Fruit fly (Drosophila melanogaster) whole organism, embryonic: ENCODE data around the gene RpS25.

Experiments used
- BEAF-32 ChIP-seq: fragments of 200-800 bp; sonication (Bioruptor generic); optimal IDR thresholded peaks from 3 replicates; lab custom pipeline; 2017; ENCODE audit warnings: missing biosample characterization, missing genetic modification characterization, mild to moderate bottlenecking, moderate library complexity, missing genetic modification reagents
- Blimp-1 ChIP-seq: fragments of 200-800 bp; sonication (Bioruptor generic); optimal IDR thresholded peaks from 3 replicates; lab custom pipeline; 2018; ENCODE audit warnings: missing biosample characterization, missing genetic modification characterization, mild to moderate bottlenecking, moderate library complexity, missing genetic modification reagents
- BtbVII ChIP-seq: fragments of 200-800 bp; sonication (Bioruptor generic); optimal IDR thresholded peaks from 3 replicates; lab custom pipeline; 2017; ENCODE audit warnings: missing biosample characterization, mild to moderate bottlenecking, missing genetic modification characterization
- CG11696 ChIP-seq: fragments of 200-800 bp; sonication (Bioruptor generic); IDR thresholded peaks from 2 replicates; pipeline ENCODE4 v1.3.6; 2022; ENCODE audit warnings: missing biosample characterization, missing genetic modification characterization
- CG12391 ChIP-seq: fragments of 200-800 bp; sonication (Bioruptor generic); optimal IDR thresholded peaks from 3 replicates; lab custom pipeline; 2018; ENCODE audit warnings: missing biosample characterization, mild to moderate bottlenecking, missing genetic modification characterization, moderate library complexity
- CG14050 ChIP-seq: fragments of 200-800 bp; sonication (Bioruptor generic); IDR thresholded peaks from 3 replicates; pipeline ENCODE4 v1.3.6; 2022; ENCODE audit warnings: missing biosample characterization, missing genetic modification characterization
- CG16779 ChIP-seq: fragments of 200-800 bp; sonication (Bioruptor generic); IDR thresholded peaks from 2 replicates; pipeline ENCODE4 v1.3.6; 2022; ENCODE audit warnings: missing biosample characterization, missing genetic modification characterization
- CG17829 ChIP-seq: fragments of 200-800 bp; optimal IDR thresholded peaks from 2 replicates; lab custom pipeline; 2019; ENCODE audit warnings: missing biosample characterization, mild to moderate bottlenecking, missing genetic modification characterization, moderate library complexity
- CG18011 ChIP-seq: fragments of 200-800 bp; sonication (Bioruptor generic); optimal IDR thresholded peaks from 2 replicates; lab custom pipeline; 2017; ENCODE audit warnings: missing biosample characterization, missing genetic modification characterization, mild to moderate bottlenecking, moderate library complexity, missing genotype
- CG18476 ChIP-seq: fragments of 200-800 bp; sonication (Bioruptor generic); optimal IDR thresholded peaks from 2 replicates; lab custom pipeline; 2016; ENCODE audit warnings: missing biosample characterization, mild to moderate bottlenecking, missing genetic modification characterization
- CG2202 ChIP-seq: fragments of 200-800 bp; sonication (Bioruptor generic); optimal IDR thresholded peaks from 2 replicates; lab custom pipeline; 2018; ENCODE audit warnings: missing biosample characterization, mild to moderate bottlenecking, missing genetic modification characterization
- CG30431 ChIP-seq: fragments of 200-800 bp; sonication (Bioruptor generic); optimal IDR thresholded peaks from 2 replicates; lab custom pipeline; 2017; ENCODE audit warnings: missing biosample characterization, missing genetic modification characterization
- CG4282 ChIP-seq: fragments of 200-800 bp; sonication (Bioruptor generic); optimal IDR thresholded peaks from 2 replicates; lab custom pipeline; 2016; ENCODE audit warnings: missing biosample characterization, missing genetic modification characterization
- CG6683 ChIP-seq: fragments of 200-800 bp; sonication (Bioruptor generic); optimal IDR thresholded peaks from 2 replicates; lab custom pipeline; 2017; ENCODE audit warnings: missing biosample characterization, mild to moderate bottlenecking, missing genetic modification characterization, missing genetic modification reagents
- CG7372 ChIP-seq: fragments of 200-800 bp; sonication (Bioruptor generic); IDR thresholded peaks from 2 replicates; pipeline ENCODE4 v1.3.6; 2022; ENCODE audit warnings: missing biosample characterization, missing genetic modification characterization
- CG7839 ChIP-seq: fragments of 200-800 bp; sonication (Bioruptor generic); optimal IDR thresholded peaks from 3 replicates; lab custom pipeline; 2018; ENCODE audit warnings: missing biosample characterization, mild to moderate bottlenecking, missing genetic modification characterization, moderate library complexity
- CG8924 ChIP-seq: fragments of 200-800 bp; optimal IDR thresholded peaks from 3 replicates; lab custom pipeline; 2019; ENCODE audit warnings: missing biosample characterization, mild to moderate bottlenecking, missing genetic modification characterization, moderate library complexity
- CkIIα-i1 ChIP-seq: fragments of 200-800 bp; sonication (Bioruptor generic); IDR thresholded peaks from 2 replicates; pipeline ENCODE4 v1.3.6; 2022; ENCODE audit warnings: missing biosample characterization, missing genetic modification characterization
- Dp ChIP-seq: fragments of 200-800 bp; sonication (Bioruptor generic); optimal IDR thresholded peaks from 2 replicates; lab custom pipeline; 2018; ENCODE audit warnings: missing biosample characterization, mild to moderate bottlenecking, missing genetic modification characterization, moderate library complexity
- Hr3 ChIP-seq: fragments of 200-800 bp; sonication (Bioruptor generic); optimal IDR thresholded peaks from 3 replicates; lab custom pipeline; 2016; ENCODE audit warnings: missing biosample characterization, missing genetic modification characterization
- Mad ChIP-seq: fragments of 200-800 bp; sonication (Bioruptor generic); optimal IDR thresholded peaks from 2 replicates; lab custom pipeline; 2016; ENCODE audit warnings: missing biosample characterization, missing genetic modification characterization
- Mes4 ChIP-seq: fragments of 200-800 bp; sonication (Bioruptor generic); optimal IDR thresholded peaks from 2 replicates; lab custom pipeline; 2016; ENCODE audit warnings: missing biosample characterization, missing genetic modification characterization
- NC2α ChIP-seq: fragments of 200-800 bp; sonication (Bioruptor generic); optimal IDR thresholded peaks from 2 replicates; lab custom pipeline; 2016; ENCODE audit warnings: missing biosample characterization, missing genetic modification characterization
- NfI ChIP-seq: fragments of 200-800 bp; sonication (Bioruptor generic); optimal IDR thresholded peaks from 3 replicates; lab custom pipeline; 2018; ENCODE audit warnings: missing biosample characterization, mild to moderate bottlenecking, missing genetic modification characterization, moderate library complexity
- Pdp1 ChIP-seq, 2 experiments: fragments of 200-800 bp; sonication (Bioruptor generic); optimal IDR thresholded peaks; 3 replicates each; lab custom pipeline; 2016; ENCODE audit warnings: missing biosample characterization in 2 of 2, missing genetic modification characterization in 2 of 2, mild to moderate bottlenecking in 1 of 2, moderate library complexity in 1 of 2
- Taf1 ChIP-seq: fragments of 200-800 bp; sonication (Bioruptor generic); IDR thresholded peaks from 2 replicates; pipeline ENCODE4 v1.3.6; 2022; ENCODE audit warnings: missing biosample characterization, missing genetic modification characterization
- bcd ChIP-seq: fragments of 200-800 bp; sonication (Bioruptor generic); optimal IDR thresholded peaks from 2 replicates; lab custom pipeline; 2017; ENCODE audit warnings: missing biosample characterization, mild to moderate bottlenecking, missing genetic modification characterization
- br ChIP-seq: fragments of >200 bp; optimal IDR thresholded peaks from 2 replicates; lab custom pipeline; 2017
- btn ChIP-seq: fragments of 200-800 bp; sonication (Bioruptor generic); optimal IDR thresholded peaks from 2 replicates; lab custom pipeline; 2016; ENCODE audit warnings: missing biosample characterization, missing genetic modification characterization
- chif ChIP-seq, 2 experiments: fragments of 200-800 bp; sonication (Bioruptor generic); optimal IDR thresholded peaks; 3 replicates each; lab custom pipeline; 2016; ENCODE audit warnings: missing biosample characterization in 2 of 2, missing genetic modification characterization in 2 of 2
- chm ChIP-seq: fragments of 200-800 bp; sonication (Bioruptor generic); IDR thresholded peaks from 2 replicates; pipeline ENCODE4 v1.3.6; 2022; ENCODE audit warnings: missing biosample characterization, missing genetic modification characterization
- corto ChIP-seq: fragments of 200-800 bp; sonication (Bioruptor generic); optimal IDR thresholded peaks from 2 replicates; lab custom pipeline; 2016; ENCODE audit warnings: missing biosample characterization, mild to moderate bottlenecking, missing genetic modification characterization, moderate library complexity
- emc ChIP-seq: fragments of 200-800 bp; sonication (Bioruptor generic); optimal IDR thresholded peaks from 2 replicates; lab custom pipeline; 2016; ENCODE audit warnings: missing biosample characterization, missing genetic modification characterization
- fd102C ChIP-seq: fragments of 200-800 bp; sonication (Bioruptor generic); optimal IDR thresholded peaks from 2 replicates; lab custom pipeline; 2018; ENCODE audit warnings: missing biosample characterization, mild to moderate bottlenecking, missing genetic modification characterization, moderate library complexity
- fru ChIP-seq: fragments of >200 bp; optimal IDR thresholded peaks from 2 replicates; lab custom pipeline; 2017
- inv ChIP-seq: fragments of 200-800 bp; sonication (Bioruptor generic); IDR thresholded peaks from 2 replicates; pipeline ENCODE4 v1.3.6; 2022; ENCODE audit warnings: missing biosample characterization, missing genetic modification characterization; ENCODE audit not compliant: partially characterized antibody
- oc ChIP-seq: fragments of 200-800 bp; sonication (Bioruptor generic); optimal IDR thresholded peaks from 2 replicates; lab custom pipeline; 2018; ENCODE audit warnings: missing biosample characterization, mild to moderate bottlenecking, missing genetic modification characterization, moderate library complexity
- pan ChIP-seq, 4 experiments: fragments of >200 bp in 3 of 4; fragments of 200-800 bp in 1 of 4; sonication (Bioruptor generic) in 1 of 4; optimal IDR thresholded peaks in 3 of 4; IDR thresholded peaks in 1 of 4; 2 replicates each; pipeline versions ENCODE4 v1.3.6 to Lab custom; 2017 to 2022; ENCODE audit warnings: missing biosample characterization in 2 of 4, missing genetic modification characterization in 2 of 4, mixed read lengths in 1 of 4
- pb ChIP-seq: fragments of 200-800 bp; sonication (Bioruptor generic); optimal IDR thresholded peaks from 3 replicates; lab custom pipeline; 2016; ENCODE audit warnings: missing biosample characterization, missing genetic modification characterization
- peb ChIP-seq: fragments of 200-800 bp; sonication (Bioruptor generic); IDR thresholded peaks from 2 replicates; pipeline ENCODE4 v1.3.6; 2022; ENCODE audit warnings: missing biosample characterization, missing genetic modification characterization
- pita ChIP-seq: fragments of 200-800 bp; sonication (Bioruptor generic); optimal IDR thresholded peaks from 2 replicates; lab custom pipeline; 2017; ENCODE audit warnings: missing biosample characterization, mild to moderate bottlenecking, missing genetic modification characterization
- slbo ChIP-seq: fragments of 200-800 bp; sonication (Bioruptor generic); IDR thresholded peaks from 2 replicates; pipeline ENCODE4 v1.3.6; 2022; ENCODE audit warnings: missing biosample characterization, missing genetic modification characterization
- sqz ChIP-seq: fragments of 200-800 bp; sonication (Bioruptor generic); optimal IDR thresholded peaks from 3 replicates; lab custom pipeline; 2018; ENCODE audit warnings: missing biosample characterization, mild to moderate bottlenecking, missing genetic modification characterization
- sug ChIP-seq: fragments of 200-800 bp; optimal IDR thresholded peaks from 2 replicates; lab custom pipeline; 2019; ENCODE audit warnings: missing biosample characterization, mild to moderate bottlenecking, missing genetic modification characterization, moderate library complexity
- tap ChIP-seq: fragments of 200-800 bp; optimal IDR thresholded peaks from 3 replicates; lab custom pipeline; 2019; ENCODE audit warnings: missing biosample characterization, mild to moderate bottlenecking, missing genetic modification characterization, moderate library complexity
- tio ChIP-seq: fragments of 200-800 bp; sonication (Bioruptor generic); optimal IDR thresholded peaks from 2 replicates; lab custom pipeline; 2017; ENCODE audit warnings: missing biosample characterization, missing genetic modification characterization, inconsistent platforms
- tll ChIP-seq, 2 experiments: fragments of 200-800 bp in 1 of 2; fragments of >200 bp in 1 of 2; sonication (Bioruptor generic) in 1 of 2; optimal IDR thresholded peaks; 2 replicates each; lab custom pipeline; 2017 to 2019; ENCODE audit warnings: missing biosample characterization in 2 of 2, missing genetic modification characterization in 2 of 2, mild to moderate bottlenecking in 1 of 2, moderate library complexity in 1 of 2
- unc-4 ChIP-seq: fragments of 200-800 bp; sonication (Bioruptor generic); IDR thresholded peaks from 2 replicates; pipeline ENCODE4 v1.3.6; 2022; ENCODE audit warnings: missing biosample characterization, missing genetic modification characterization; ENCODE audit not compliant: partially characterized antibody
- vfl ChIP-seq: fragments of 200-800 bp; sonication (Bioruptor generic); optimal IDR thresholded peaks from 2 replicates; lab custom pipeline; 2016; ENCODE audit warnings: missing biosample characterization, missing genetic modification characterization
- yki ChIP-seq: fragments of >200 bp; optimal IDR thresholded peaks from 3 replicates; lab custom pipeline; 2018
- zfh1 ChIP-seq: fragments of 200-800 bp; sonication (Bioruptor generic); IDR thresholded peaks from 3 replicates; pipeline ENCODE4 v1.3.6; 2022; ENCODE audit warnings: missing biosample characterization, missing genetic modification characterization

The RpS25 gene

DNA sequence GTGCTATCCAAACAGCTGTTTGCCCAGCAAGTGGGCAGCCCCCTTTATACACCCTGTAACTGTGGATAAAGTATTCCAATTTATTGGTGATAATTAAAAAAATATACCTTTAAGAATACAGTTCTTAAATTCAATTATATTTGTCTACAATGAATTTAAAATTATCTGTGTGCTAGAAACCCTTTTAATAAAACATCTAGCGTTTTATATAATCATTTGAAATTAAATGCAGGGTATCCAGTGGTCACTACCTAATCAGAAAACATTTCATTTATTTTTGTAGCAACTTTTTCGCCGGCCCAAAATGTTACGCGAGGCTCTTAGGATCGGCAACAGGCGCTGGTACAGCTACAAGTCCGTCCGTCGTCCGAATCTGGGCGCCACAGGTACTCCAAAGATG is 10.4 kb upstream of the RpS25 start, which contains the start of gene CG17726 (continued):
- TF ChIP-seq chif (GFP tag; optimal IDR thresholded peaks at IDR 0.05; lab: Kevin White, UChicago) (peak; percentile 86 to 94), sqz (GFP tag; lab: Kevin White, UChicago) (peak; percentile 93), pb (peak; percentile 57), yki (no peak), slbo (GFP tag; lab: Robert Waterston, UW) (peak; percentile 98), CG11696 (GFP tag; lab: Robert Waterston, UW) (peak; percentile 94), corto (GFP tag; lab: Kevin White, UChicago) (no peak), tll (GFP tag; optimal IDR thresholded peaks at IDR 0.05; lab: Kevin White, UChicago) (peak in 1 of 2 experiments; percentile 65), CG18011 (GFP tag; lab: Kevin White, UChicago) (peak; percentile 83), CG17829 (peak; percentile 98), CG6683 (GFP tag; lab: Kevin White, UChicago) (peak; percentile 87), CG30431 (peak; percentile 91), sug (tag; lab: Kevin White, UChicago) (peak; percentile 95), CG12391 (peak; percentile 99), fru (lab: Kevin White, UChicago) (no peak), inv (GFP tag; lab: Robert Waterston, UW) (no peak), bcd (GFP tag; lab: Kevin White, UChicago) (peak; percentile 95), btn (GFP tag; lab: Kevin White, UChicago) (peak; percentile 57), BtbVII (GFP tag; lab: Kevin White, UChicago) (peak; percentile 94), Mad (GFP tag; lab: Kevin White, UChicago) (peak; percentile 89), pan (optimal IDR thresholded peaks at IDR 0.05; lab: Kevin White, UChicago) (peak in 1 of 2 experiments; percentile 73), pan (GFP tag; optimal IDR thresholded peaks at IDR 0.05 in 1 of 2, IDR thresholded peaks at IDR 0.05 in 1 of 2) (peak in 1 of 2 experiments; percentile 98), CkIIα-i1 (peak; percentile 68), Blimp-1 (peak; percentile 94), CG7839 (tag; lab: Kevin White, UChicago) (peak; percentile 99), BEAF-32 (GFP tag; lab: Kevin White, UChicago) (peak; percentile 16), Mes4 (GFP tag; lab: Kevin White, UChicago) (peak; percentile 89), tap (tag; lab: Kevin White, UChicago) (peak; percentile 98), oc (tag; lab: Kevin White, UChicago) (peak; percentile 98), NC2α (GFP tag; lab: Kevin White, UChicago) (peak; percentile 77), tio (GFP tag; lab: Kevin White, UChicago) (no peak), CG18476 (GFP tag; lab: Kevin White, UChicago) (peak; percentile 96), Taf1 (peak; percentile 94), chm (GFP tag; lab: Robert Waterston, UW) (peak; percentile 99), CG7372 (GFP tag; lab: Robert Waterston, UW) (peak; percentile 97), NfI (peak; percentile 96), CG4282 (GFP tag; lab: Kevin White, UChicago) (peak; percentile 13), Hr3 (GFP tag; lab: Kevin White, UChicago) (peak; percentile 97), CG2202 (peak; percentile 95), unc-4 (GFP tag; lab: Robert Waterston, UW) (no peak), CG8924 (peak; percentile 99), CG16779 (peak; percentile 90), zfh1 (peak; percentile 98), fd102C (GFP tag; lab: Kevin White, UChicago) (peak; percentile 91), pita (no peak), Pdp1 (GFP tag; optimal IDR thresholded peaks at IDR 0.05; lab: Kevin White, UChicago) (peak; percentile 90 to 95), br (lab: Kevin White, UChicago) (no peak), emc (GFP tag; lab: Kevin White, UChicago) (peak; percentile 54), Dp (peak; percentile 19), peb (peak; percentile 96), vfl (GFP tag; lab: Kevin White, UChicago) (peak; percentile 88), CG14050 (peak; percentile 98)
